Worm (Caenorhabditis elegans) whole organism, young adult: ENCODE measurements around the gene W04E12.2.

Source experiments
- B0019.2 ChIP-seq: fragments of 200-800 bp; sonication (Bioruptor generic); conservative IDR thresholded peaks from 2 replicates; pipeline ENCODE4 v1.3.6; 2022; ENCODE audit warnings: missing genetic modification reagents, missing genetic modification characterization, missing compliant biosample characterization
- B0035.1 ChIP-seq: sonication (generic microtip); optimal IDR thresholded peaks from 2 replicates; lab custom pipeline; 2016; ENCODE audit warnings: missing genetic modification characterization, mild to moderate bottlenecking, missing compliant biosample characterization, missing genotype, missing genetic modification reagents
- B0261.1 ChIP-seq: sonication (generic microtip); optimal IDR thresholded peaks from 2 replicates; lab custom pipeline; 2016; ENCODE audit warnings: mild to moderate bottlenecking, missing genetic modification characterization, moderate library complexity, missing compliant biosample characterization
- B0336.3 ChIP-seq: fragments of 200-800 bp; sonication (Bioruptor generic); IDR thresholded peaks from 2 replicates; pipeline ENCODE4 v1.3.6; 2022; ENCODE audit warnings: missing genetic modification characterization, missing compliant biosample characterization
- F23B12.7 ChIP-seq: sonication (generic microtip); optimal IDR thresholded peaks from 2 replicates; lab custom pipeline; 2017; ENCODE audit warnings: missing genetic modification characterization, mild to moderate bottlenecking, missing compliant biosample characterization, antibody characterized with exemption, moderate library complexity; ENCODE audit not compliant: insufficient read depth
- F49E8.2 ChIP-seq: sonication (generic microtip); optimal IDR thresholded peaks from 3 replicates; lab custom pipeline; 2017; ENCODE audit warnings: missing genetic modification characterization, mild to moderate bottlenecking, missing compliant biosample characterization, antibody characterized with exemption, moderate library complexity; ENCODE audit not compliant: insufficient read depth
- Y95B8A.8 ChIP-seq: fragments of 200-800 bp; sonication (Bioruptor generic); IDR thresholded peaks from 2 replicates; pipeline ENCODE4 v1.3.6; 2022; ENCODE audit warnings: missing genetic modification reagents, missing genetic modification characterization, missing compliant biosample characterization
- ama-1 ChIP-seq, 3 experiments: fragments of 150-350 bp in 1 of 3; sonication (generic microtip) in 2 of 3; optimal IDR thresholded peaks; 2 replicates each; lab custom pipeline; 2014 to 2018; ENCODE audit warnings: missing biosample characterization in 2 of 3, missing genetic modification characterization in 2 of 3, missing genetic modification reagents in 2 of 3
- atf-7 ChIP-seq: sonication (generic microtip); optimal IDR thresholded peaks from 2 replicates; lab custom pipeline; 2017; ENCODE audit warnings: mild to moderate bottlenecking, missing genetic modification characterization, missing compliant biosample characterization
- athp-1 ChIP-seq: sonication (generic microtip); optimal IDR thresholded peaks from 2 replicates; lab custom pipeline; 2017; ENCODE audit warnings: mild to moderate bottlenecking, missing genetic modification characterization, missing compliant biosample characterization
- bed-1 ChIP-seq: fragments of 200-800 bp; sonication (Bioruptor generic); IDR thresholded peaks from 2 replicates; pipeline ENCODE4 v1.3.6; 2022; ENCODE audit warnings: missing genetic modification reagents, missing genetic modification characterization, missing compliant biosample characterization
- ccch-3 ChIP-seq: fragments of 200-800 bp; sonication (Bioruptor generic); optimal IDR thresholded peaks from 2 replicates; lab custom pipeline; 2018; ENCODE audit warnings: mild to moderate bottlenecking, missing genetic modification characterization, missing compliant biosample characterization
- cebp-1 ChIP-seq, 2 experiments: fragments of 200-800 bp in 1 of 2; sonication (Bioruptor generic) in 1 of 2; sonication (generic microtip) in 1 of 2; IDR thresholded peaks in 1 of 2; optimal IDR thresholded peaks in 1 of 2; 2 replicates each; pipeline versions ENCODE4 v1.3.6 to Lab custom; 2017 to 2022; ENCODE audit warnings: missing compliant biosample characterization in 2 of 2, missing genetic modification characterization in 2 of 2, mild to moderate bottlenecking in 1 of 2, missing genetic modification reagents in 1 of 2, moderate library complexity in 1 of 2
- ceh-27 ChIP-seq: fragments of 200-800 bp; sonication (Bioruptor generic); optimal IDR thresholded peaks from 2 replicates; lab custom pipeline; 2018; ENCODE audit warnings: mild to moderate bottlenecking, missing genetic modification characterization, moderate library complexity, missing compliant biosample characterization
- die-1 ChIP-seq: sonication (generic microtip); optimal IDR thresholded peaks from 2 replicates; lab custom pipeline; 2016; ENCODE audit warnings: missing genotype, mild to moderate bottlenecking, missing genetic modification characterization, missing compliant biosample characterization
- dox-1 ChIP-seq: fragments of 200-800 bp; sonication (Bioruptor generic); IDR thresholded peaks from 2 replicates; pipeline ENCODE4 v1.3.6; 2022; ENCODE audit warnings: missing genetic modification reagents, missing genetic modification characterization, missing compliant biosample characterization
- egl-44 ChIP-seq: fragments of 200-800 bp; sonication (Bioruptor generic); IDR thresholded peaks from 2 replicates; pipeline ENCODE4 v1.3.6; 2022; ENCODE audit warnings: missing genetic modification reagents, missing genetic modification characterization, missing compliant biosample characterization
- ets-4 ChIP-seq: fragments of 200-800 bp; sonication (Bioruptor generic); optimal IDR thresholded peaks from 2 replicates; lab custom pipeline; 2018; ENCODE audit warnings: mild to moderate bottlenecking, missing genetic modification characterization, missing compliant biosample characterization
- gei-17 ChIP-seq: fragments of 200-800 bp; sonication (Bioruptor generic); optimal IDR thresholded peaks from 2 replicates; lab custom pipeline; 2018; ENCODE audit warnings: mild to moderate bottlenecking, missing genetic modification characterization, missing compliant biosample characterization
- him-1 ChIP-seq: sonication (generic microtip); optimal IDR thresholded peaks from 2 replicates; lab custom pipeline; 2016; ENCODE audit warnings: missing genotype, missing genetic modification reagents, missing genetic modification characterization, missing compliant biosample characterization
- hlh-12 ChIP-seq: sonication (generic microtip); optimal IDR thresholded peaks from 2 replicates; lab custom pipeline; 2016; ENCODE audit warnings: missing genetic modification characterization, missing compliant biosample characterization
- hlh-26 ChIP-seq: fragments of 200-800 bp; sonication (Bioruptor generic); conservative IDR thresholded peaks from 2 replicates; pipeline ENCODE4 v1.3.6; 2022; ENCODE audit warnings: missing genetic modification reagents, missing genetic modification characterization, missing compliant biosample characterization
- hmg-1.2 ChIP-seq: fragments of 200-800 bp; sonication (Bioruptor generic); IDR thresholded peaks from 2 replicates; pipeline ENCODE4 v1.3.6; 2022; ENCODE audit warnings: missing genetic modification reagents, missing genetic modification characterization, missing compliant biosample characterization
- lin-35 ChIP-seq, 3 experiments: fragments of 150-350 bp in 2 of 3; sonication (generic microtip) in 1 of 3; optimal IDR thresholded peaks; 2 replicates each; lab custom pipeline; 2014 to 2018; ENCODE audit warnings: missing biosample characterization in 3 of 3, missing genetic modification characterization in 3 of 3, missing genetic modification reagents in 3 of 3
- lin-54 ChIP-seq: fragments of 200-800 bp; sonication (Bioruptor generic); optimal IDR thresholded peaks from 2 replicates; lab custom pipeline; 2018; ENCODE audit warnings: mild to moderate bottlenecking, missing genetic modification characterization, missing compliant biosample characterization
- lsl-1 ChIP-seq: fragments of 200-800 bp; sonication (Bioruptor generic); optimal IDR thresholded peaks from 2 replicates; lab custom pipeline; 2018; ENCODE audit warnings: mild to moderate bottlenecking, missing genetic modification characterization, moderate library complexity, missing compliant biosample characterization
- lsy-27 ChIP-seq: sonication (generic microtip); optimal IDR thresholded peaks from 2 replicates; lab custom pipeline; 2017; ENCODE audit warnings: missing genetic modification characterization, mild to moderate bottlenecking, missing compliant biosample characterization, antibody characterized with exemption, missing genotype, borderline replicate concordance; ENCODE audit not compliant: insufficient read depth
- madf-6 ChIP-seq: fragments of 200-800 bp; sonication (Bioruptor generic); IDR thresholded peaks from 2 replicates; pipeline ENCODE4 v1.3.6; 2022; ENCODE audit warnings: missing genetic modification reagents, missing genetic modification characterization, missing compliant biosample characterization
- madf-8 ChIP-seq: fragments of 200-800 bp; sonication (Bioruptor generic); conservative IDR thresholded peaks from 2 replicates; pipeline ENCODE4 v1.3.6; 2022; ENCODE audit warnings: missing genetic modification reagents, missing genetic modification characterization, missing compliant biosample characterization
- nfya-2 ChIP-seq: fragments of 200-800 bp; sonication (Bioruptor generic); IDR thresholded peaks from 2 replicates; pipeline ENCODE4 v1.3.6; 2022; ENCODE audit warnings: missing genetic modification reagents, missing genetic modification characterization, missing compliant biosample characterization
- nfyb-1 ChIP-seq: fragments of 200-800 bp; sonication (Bioruptor generic); IDR thresholded peaks from 2 replicates; pipeline ENCODE4 v1.3.6; 2022; ENCODE audit warnings: missing genetic modification reagents, missing genetic modification characterization, missing compliant biosample characterization
- pha-4 ChIP-seq: fragments of 150-350 bp; sonication (generic microtip); optimal IDR thresholded peaks from 2 replicates; lab custom pipeline; 2014; ENCODE audit warnings: missing biosample characterization, missing genetic modification reagents, missing genetic modification characterization
- rcor-1 ChIP-seq: fragments of 200-800 bp; sonication (Bioruptor generic); IDR thresholded peaks from 2 replicates; pipeline ENCODE4 v1.3.6; 2022; ENCODE audit warnings: missing genetic modification reagents, missing genetic modification characterization, missing compliant biosample characterization
- rec-8 ChIP-seq, 2 experiments: sonication (generic microtip); optimal IDR thresholded peaks; 2 replicates each; lab custom pipeline; 2016; ENCODE audit warnings: mild to moderate bottlenecking in 2 of 2, missing genetic modification characterization in 2 of 2, missing genetic modification reagents in 2 of 2, missing genotype in 2 of 2, missing biosample characterization in 1 of 2, missing compliant biosample characterization in 1 of 2, moderate library complexity in 1 of 2
- sea-2 ChIP-seq: fragments of 200-800 bp; sonication (Bioruptor generic); IDR thresholded peaks from 2 replicates; pipeline ENCODE4 v1.3.6; 2022; ENCODE audit warnings: missing genetic modification characterization, missing compliant biosample characterization
- snpc-1.1 ChIP-seq: sonication (generic microtip); optimal IDR thresholded peaks from 2 replicates; lab custom pipeline; 2017; ENCODE audit warnings: missing genetic modification characterization, mild to moderate bottlenecking, missing compliant biosample characterization, antibody characterized with exemption, moderate library complexity, missing genotype, missing genetic modification reagents; ENCODE audit not compliant: insufficient read depth
- snpc-1.3 ChIP-seq: sonication (generic microtip); optimal IDR thresholded peaks from 2 replicates; lab custom pipeline; 2017; ENCODE audit warnings: missing genetic modification characterization, mild to moderate bottlenecking, missing compliant biosample characterization, antibody characterized with exemption, moderate library complexity, missing genotype, missing genetic modification reagents; ENCODE audit not compliant: insufficient read depth
- tlf-1 ChIP-seq: fragments of 200-800 bp; sonication (Bioruptor generic); optimal IDR thresholded peaks from 2 replicates; lab custom pipeline; 2018; ENCODE audit warnings: mild to moderate bottlenecking, missing genetic modification characterization, missing compliant biosample characterization
- unc-62 ChIP-seq: fragments of 150-350 bp; optimal IDR thresholded peaks from 2 replicates; lab custom pipeline; 2014; ENCODE audit warnings: missing biosample characterization, missing genetic modification reagents, missing genetic modification characterization
- xnd-1 ChIP-seq: sonication (generic microtip); optimal IDR thresholded peaks from 2 replicates; lab custom pipeline; 2016; ENCODE audit warnings: missing genotype, missing genetic modification reagents, missing genetic modification characterization, missing compliant biosample characterization
- ztf-18 ChIP-seq: sonication (generic microtip); optimal IDR thresholded peaks from 2 replicates; lab custom pipeline; 2016; ENCODE audit warnings: missing genotype, mild to moderate bottlenecking, missing genetic modification characterization, missing compliant biosample characterization
- ztf-25 ChIP-seq: fragments of 200-800 bp; sonication (Bioruptor generic); IDR thresholded peaks from 2 replicates; pipeline ENCODE4 v1.3.6; 2022; ENCODE audit warnings: missing genetic modification reagents, missing genetic modification characterization, missing compliant biosample characterization
- ztf-26 ChIP-seq: sonication (generic microtip); optimal IDR thresholded peaks from 2 replicates; lab custom pipeline; 2017; ENCODE audit warnings: missing genetic modification characterization, missing compliant biosample characterization
- ztf-28 ChIP-seq: fragments of 200-800 bp; sonication (Bioruptor generic); IDR thresholded peaks from 2 replicates; pipeline ENCODE4 v1.3.6; 2022; ENCODE audit warnings: missing genetic modification reagents, missing genetic modification characterization, missing compliant biosample characterization
- ztf-6 ChIP-seq: fragments of 200-800 bp; sonication (Bioruptor generic); IDR thresholded peaks from 2 replicates; pipeline ENCODE4 v1.3.6; 2022; ENCODE audit warnings: missing genetic modification reagents, missing genetic modification characterization, missing compliant biosample characterization

W04E12.2 gene

DNA sequence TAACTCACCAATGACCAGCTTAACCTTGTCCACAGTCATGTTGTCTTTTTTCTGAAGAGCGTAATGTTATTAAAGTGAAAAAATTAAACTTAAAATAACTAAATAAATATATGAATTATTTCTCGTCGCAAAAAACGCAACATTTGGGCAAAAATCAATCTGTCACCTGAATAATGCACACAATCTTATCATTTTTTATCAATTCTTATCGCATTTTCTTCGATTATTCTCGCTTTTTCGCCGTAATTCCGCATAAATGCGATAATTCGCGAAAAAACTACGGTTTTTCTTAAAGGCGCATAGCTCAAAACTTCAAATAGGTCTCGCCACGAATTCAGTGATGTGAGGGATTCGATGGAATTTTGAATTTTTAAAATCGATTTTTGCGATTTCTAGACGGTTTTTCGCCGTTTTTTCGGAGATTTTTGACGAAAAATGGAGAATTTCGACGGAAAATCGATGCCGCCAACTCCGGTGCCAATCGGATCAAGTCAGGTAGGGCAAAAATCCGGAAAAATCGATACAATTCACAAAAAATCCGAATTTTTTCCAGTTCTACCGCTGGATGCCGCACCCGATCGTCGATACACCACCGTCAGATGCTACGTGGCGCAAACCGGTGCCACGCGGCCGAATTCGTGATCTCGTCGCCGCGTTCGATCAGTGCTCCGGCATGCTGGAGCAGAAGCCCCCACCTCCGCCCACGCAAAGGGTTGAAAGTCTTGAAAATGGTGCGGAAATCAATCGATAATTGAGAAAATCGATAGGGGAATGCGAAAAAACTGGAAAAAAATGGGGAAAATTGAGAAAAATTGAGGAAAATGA is 43.4 kb downstream of the W04E12.2 start, which contains the start of the genes Y43F8C.13 and ani-3 (continued):
- TF ChIP-seq tlf-1 = no peak
- no peak for TF ChIP-seq nfya-2 (GFP tag; lab: Robert Waterston, UW)
- no peak for TF ChIP-seq lin-35 (GFP tag; optimal IDR thresholded peaks at IDR 0.05; lab: Kevin White, UChicago)
- TF ChIP-seq pha-4 (tag; lab: Kevin White, UChicago) = no peak
- no peak for TF ChIP-seq die-1 (tag; lab: Kevin White, UChicago)
- TF ChIP-seq ztf-28 = no peak
- no peak for TF ChIP-seq ets-4
- TF ChIP-seq madf-8 (GFP tag; lab: Robert Waterston, UW) = peak; percentile 47; the same call in 1 of the 2 replicates
- no peak for TF ChIP-seq B0019.2 (GFP tag; lab: Robert Waterston, UW)
- no peak for TF ChIP-seq rcor-1 (GFP tag; lab: Robert Waterston, UW)
- no peak for TF ChIP-seq Y95B8A.8 (GFP tag; lab: Robert Waterston, UW)
- no peak for TF ChIP-seq ztf-26
- TF ChIP-seq madf-6 (GFP tag; lab: Robert Waterston, UW) = peak; percentile 75
- no peak for TF ChIP-seq ztf-25
- no peak for TF ChIP-seq gei-17 (GFP tag; lab: Kevin White, UChicago)
- TF ChIP-seq cebp-1 (GFP tag; IDR thresholded peaks at IDR 0.05; lab: Robert Waterston, UW) = no peak
- TF ChIP-seq cebp-1 (tag; optimal IDR thresholded peaks at IDR 0.05; lab: Kevin White, UChicago) = no peak
- no peak for TF ChIP-seq dox-1 (GFP tag; lab: Robert Waterston, UW)
- TF ChIP-seq rec-8 (tag; optimal IDR thresholded peaks at IDR 0.05; lab: Kevin White, UChicago) = no peak
- TF ChIP-seq B0261.1 (tag; lab: Kevin White, UChicago) = no peak
- TF ChIP-seq unc-62 (GFP tag; lab: Kevin White, UChicago) = no peak
- no peak for TF ChIP-seq hlh-26 (GFP tag; lab: Robert Waterston, UW)
- no peak for TF ChIP-seq egl-44 (GFP tag; lab: Robert Waterston, UW)
- no peak for TF ChIP-seq ama-1 (optimal IDR thresholded peaks at IDR 0.05; lab: Kevin White, UChicago)
- TF ChIP-seq ama-1 (GFP tag; optimal IDR thresholded peaks at IDR 0.05; lab: Kevin White, UChicago) = no peak
- TF ChIP-seq hmg-1.2 (GFP tag; lab: Robert Waterston, UW) = no peak
- peak; percentile 9 for TF ChIP-seq lin-54 (GFP tag; lab: Kevin White, UChicago)
- TF ChIP-seq athp-1 = no peak
- TF ChIP-seq sea-2 = no peak
- TF ChIP-seq snpc-1.1 (tag; lab: Kevin White, UChicago) = no peak
- no peak for TF ChIP-seq F49E8.2 (tag; lab: Kevin White, UChicago)
- peak; percentile 38; the same call in 1 of the 2 replicates for TF ChIP-seq B0336.3 (GFP tag; lab: Robert Waterston, UW)
- peak; percentile 73 for TF ChIP-seq xnd-1 (tag; lab: Kevin White, UChicago)
- no peak for TF ChIP-seq atf-7
- no peak for TF ChIP-seq lsy-27 (tag; lab: Kevin White, UChicago)
- TF ChIP-seq hlh-12 (tag; lab: Kevin White, UChicago) = no peak
- TF ChIP-seq nfyb-1 (GFP tag; lab: Robert Waterston, UW) = no peak
- no peak for TF ChIP-seq ceh-27 (GFP tag; lab: Kevin White, UChicago)
- TF ChIP-seq lsl-1 = peak; percentile 77
- no peak for TF ChIP-seq ztf-18 (tag; lab: Kevin White, UChicago)
- no peak for TF ChIP-seq ztf-6 (GFP tag; lab: Robert Waterston, UW)
- TF ChIP-seq him-1 (tag; lab: Kevin White, UChicago) = peak; percentile 16
- no peak for TF ChIP-seq B0035.1
- no peak for TF ChIP-seq snpc-1.3 (tag; lab: Kevin White, UChicago)
- TF ChIP-seq bed-1 (GFP tag; lab: Robert Waterston, UW) = no peak
- no peak for TF ChIP-seq ccch-3 (GFP tag; lab: Kevin White, UChicago)
- no peak for TF ChIP-seq F23B12.7 (tag; lab: Kevin White, UChicago)
